Fruit fly (Drosophila melanogaster): ENCODE measurements around the gene Blos2.

Gene Blos2

DNA sequence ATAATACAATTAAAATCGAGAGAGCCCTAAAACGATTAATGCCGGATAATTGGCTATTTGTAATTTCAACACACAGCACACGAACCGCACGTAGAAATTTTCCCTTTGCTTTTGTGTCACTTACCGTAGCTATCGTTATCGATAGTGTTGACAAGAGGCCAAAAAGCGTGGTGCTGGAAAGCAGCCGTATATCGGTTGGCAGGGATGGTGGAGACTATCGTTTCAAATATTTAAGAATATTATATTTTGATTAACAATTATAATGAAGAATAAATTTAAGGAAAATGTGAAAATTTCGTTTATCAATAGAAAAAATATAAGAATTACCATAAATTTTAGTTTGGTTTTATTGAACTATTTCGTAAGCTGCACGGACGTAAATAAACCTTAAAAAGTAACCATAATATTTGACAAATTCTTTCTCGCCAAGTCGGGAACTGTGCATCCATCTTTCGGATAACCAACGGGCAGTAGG lies 31.7 kb downstream of the Blos2 start, which contains the start of gene JIL-1 (continued):
- TF ChIP-seq bowl (GFP tag; IDR thresholded peaks at IDR 0.05) (no peak; the same call in 1 of the 2 replicates), chinmo (GFP tag; IDR thresholded peaks at IDR 0.05; ENCODE audit: partially characterized antibody) (peak; percentile 67; the same call in 2 of the 4 replicates), CG11093 (GFP tag; IDR thresholded peaks at IDR 0.05) (peak; percentile 59; the same call in 1 of the 3 replicates), CG33557 (GFP tag; optimal IDR thresholded peaks at IDR 0.05) (peak; percentile 28), MTF-1 (GFP tag; optimal IDR thresholded peaks at IDR 0.05; ENCODE audit: borderline replicate concordance) (no peak), sna (GFP tag; IDR thresholded peaks at IDR 0.05; ENCODE audit: partially characterized antibody) (peak; percentile 64), pho (GFP tag; optimal IDR thresholded peaks at IDR 0.05) (peak; percentile 55), vfl (GFP tag; optimal IDR thresholded peaks at IDR 0.05) (peak; percentile 64), jigr1 (GFP tag; IDR thresholded peaks at IDR 0.05) (no peak), luna (GFP tag; optimal IDR thresholded peaks at IDR 0.05) (no peak), Eip74EF (GFP tag; optimal IDR thresholded peaks at IDR 0.05) (no peak), D (optimal IDR thresholded peaks at IDR 0.05) (no peak), D (GFP tag; optimal IDR thresholded peaks at IDR 0.05) (peak; percentile 1), pan (optimal IDR thresholded peaks at IDR 0.05) (no peak), pan (GFP tag; optimal IDR thresholded peaks at IDR 0.05 in 1 of 2, IDR thresholded peaks at IDR 0.05 in 1 of 2) (peak in 1 of 2 experiments; percentile 68), lov (optimal IDR thresholded peaks at IDR 0.05) (no peak), lov (GFP tag; IDR thresholded peaks at IDR 0.05) (peak; percentile 61; the same call in 1 of the 3 replicates), az2 (GFP tag; optimal IDR thresholded peaks at IDR 0.05) (peak; percentile 48), CG3726 (GFP tag; IDR thresholded peaks at IDR 0.05) (no peak; the same call in 2 of the 3 replicates), CG1832 (GFP tag; optimal IDR thresholded peaks at IDR 0.05) (no peak), CG11723 (GFP tag; optimal IDR thresholded peaks at IDR 0.05) (peak; percentile 50), CG32772 (GFP tag; IDR thresholded peaks at IDR 0.05) (peak; percentile 62), sd (tag; optimal IDR thresholded peaks at IDR 0.05) (no peak), Drgx (GFP tag; IDR thresholded peaks at IDR 0.05) (peak; percentile 24; the same call in 1 of the 2 replicates), CG2202 (tag; optimal IDR thresholded peaks at IDR 0.05) (peak; percentile 34), mirr (GFP tag; optimal IDR thresholded peaks at IDR 0.05) (no peak), CG3995 (GFP tag; optimal IDR thresholded peaks at IDR 0.05) (peak; percentile 41), Side (GFP tag; optimal IDR thresholded peaks at IDR 0.05) (no peak), CG7357 (GFP tag; IDR thresholded peaks at IDR 0.05) (0 out of 3 replicates have a peak, but pooled peaks have one; percentile 45), fd96Cb (tag; optimal IDR thresholded peaks at IDR 0.05) (peak; percentile 40), Xrp1 (GFP tag; IDR thresholded peaks at IDR 0.05) (peak; percentile 76), jing (GFP tag; optimal IDR thresholded peaks at IDR 0.05) (no peak), Mes4 (GFP tag; optimal IDR thresholded peaks at IDR 0.05) (no peak), CG12769 (tag; optimal IDR thresholded peaks at IDR 0.05) (peak; percentile 35), CG1602 (GFP tag; optimal IDR thresholded peaks at IDR 0.05) (peak; percentile 46), grn (GFP tag; optimal IDR thresholded peaks at IDR 0.05) (no peak), phol (tag; optimal IDR thresholded peaks at IDR 0.05) (peak; percentile 65), nerfin-1 (tag; optimal IDR thresholded peaks at IDR 0.05) (peak; percentile 30), CG7963 (GFP tag; IDR thresholded peaks at IDR 0.05; ENCODE audit: partially characterized antibody) (peak; percentile 79), CG9876 (GFP tag; optimal IDR thresholded peaks at IDR 0.05) (no peak), CG6689 (GFP tag; IDR thresholded peaks at IDR 0.05) (peak; percentile 31; the same call in 1 of the 2 replicates), Fer1 (GFP tag; optimal IDR thresholded peaks at IDR 0.05) (peak; percentile 60), Elba2 (GFP tag; optimal IDR thresholded peaks at IDR 0.05) (peak; percentile 40), ham (GFP tag; IDR thresholded peaks at IDR 0.05) (peak; percentile 40; the same call in 1 of the 2 replicates), rib (GFP tag; IDR thresholded peaks at IDR 0.05) (peak; percentile 50), CG12299 (tag; optimal IDR thresholded peaks at IDR 0.05) (no peak), CG10565 (GFP tag; optimal IDR thresholded peaks at IDR 0.05) (no peak), Antp (GFP tag; optimal IDR thresholded peaks at IDR 0.05) (peak; percentile 31), CG11398 (GFP tag; optimal IDR thresholded peaks at IDR 0.05) (no peak), CG6272 (GFP tag; IDR thresholded peaks at IDR 0.05) (peak; percentile 94), yki (optimal IDR thresholded peaks at IDR 0.05) (no peak)
